Worm (Caenorhabditis elegans) whole organism, L4/young adult: ENCODE data around the gene srh-88.

ENCODE experiments used
- W03F9.2 ChIP-seq: fragments of 150-350 bp; optimal IDR thresholded peaks from 2 replicates; lab custom pipeline; 2014; ENCODE audit warnings: missing biosample characterization, missing genetic modification characterization
- him-1 ChIP-seq: sonication (generic microtip); optimal IDR thresholded peaks from 2 replicates; lab custom pipeline; 2016; ENCODE audit warnings: missing genotype, missing genetic modification reagents, missing genetic modification characterization, missing compliant biosample characterization

DNA sequence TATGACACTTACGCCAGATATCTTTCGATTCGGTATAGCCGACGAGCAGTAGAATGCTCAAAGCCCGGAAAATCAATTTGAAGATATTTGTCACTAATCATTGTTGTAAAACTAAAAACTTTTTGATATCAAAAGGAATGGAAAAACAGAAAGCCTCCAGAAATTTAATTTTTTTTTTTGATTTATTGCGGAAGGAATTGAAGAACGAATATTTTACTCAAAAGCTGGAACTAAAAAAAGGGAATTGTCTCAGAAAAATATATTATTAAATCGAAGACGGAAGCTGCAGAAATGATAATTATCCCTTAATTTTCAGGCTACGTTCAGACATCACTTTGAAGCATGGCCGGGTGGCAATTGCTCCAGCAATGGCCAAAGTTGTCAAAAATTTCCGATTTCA is 20.8 kb downstream of the srh-88 start, which contains the start of gene srw-137:
- no peak for TF ChIP-seq him-1
- TF ChIP-seq W03F9.2 (tag; lab: Kevin White, UChicago) = no peak
